Worm (Caenorhabditis elegans): ENCODE measurements around the gene C08G9.2.

DNA sequence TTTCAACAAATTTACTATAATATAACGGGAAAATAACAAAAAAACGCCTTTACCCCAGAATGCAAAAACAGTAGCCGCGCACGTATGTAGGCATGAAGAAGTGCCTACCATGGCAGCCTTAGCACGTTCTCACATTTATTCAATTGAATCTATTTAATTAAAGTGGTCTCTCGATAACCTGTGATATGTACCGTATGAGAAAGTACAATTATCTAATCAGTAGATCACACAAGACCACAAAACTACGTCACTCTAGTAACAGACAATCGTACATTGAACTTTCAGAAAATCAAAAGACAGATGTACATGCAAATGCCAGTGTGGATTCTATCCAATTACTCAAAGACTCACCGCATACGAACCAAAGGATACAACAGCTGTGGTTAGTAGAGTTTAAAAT lies 39.5 kb upstream of the C08G9.2 start:
- TF ChIP-seq athp-1 (tag; optimal IDR thresholded peaks at IDR 0.05) (no peak), Y56A3A.18 (GFP tag; IDR thresholded peaks at IDR 0.05) (no peak)
